Worm (Caenorhabditis elegans) whole organism, L1 larva: Measurements from ENCODE around the gene frpr-3.
A peak's percentile ranks its signal among the peaks of the same experiment; 100 is the strongest.

Source experiments
- C04F5.9 ChIP-seq: sonication (generic microtip); optimal IDR thresholded peaks from 2 replicates; lab custom pipeline; 2016; ENCODE audit warnings: missing genetic modification characterization, missing compliant biosample characterization
- ama-1 ChIP-seq: fragments of 150-350 bp; optimal IDR thresholded peaks from 2 replicates; lab custom pipeline; 2014
- ceh-90 ChIP-seq: sonication (generic microtip); optimal IDR thresholded peaks from 2 replicates; lab custom pipeline; 2016; ENCODE audit warnings: missing genetic modification characterization, missing compliant biosample characterization
- ces-1 ChIP-seq: fragments of 150-350 bp; optimal IDR thresholded peaks from 2 replicates; lab custom pipeline; 2014; ENCODE audit warnings: missing biosample characterization, missing genetic modification reagents, missing genetic modification characterization
- fkh-8 ChIP-seq: sonication (generic microtip); optimal IDR thresholded peaks from 2 replicates; lab custom pipeline; 2016; ENCODE audit warnings: mild to moderate bottlenecking, missing genetic modification characterization, missing compliant biosample characterization
- fos-1 ChIP-seq: fragments of 150-350 bp; optimal IDR thresholded peaks from 2 replicates; lab custom pipeline; 2014; ENCODE audit warnings: missing biosample characterization, missing genetic modification characterization
- mep-1 ChIP-seq: fragments of 150-350 bp; optimal IDR thresholded peaks from 2 replicates; lab custom pipeline; 2014; ENCODE audit warnings: missing biosample characterization, missing genetic modification characterization
- nhr-12 ChIP-seq: sonication (generic microtip); optimal IDR thresholded peaks from 2 replicates; lab custom pipeline; 2017; ENCODE audit warnings: missing biosample characterization, missing genetic modification characterization
- nhr-20 ChIP-seq: sonication (generic microtip); optimal IDR thresholded peaks from 2 replicates; lab custom pipeline; 2016; ENCODE audit warnings: mild to moderate bottlenecking, missing genetic modification characterization, missing compliant biosample characterization
- nhr-237 ChIP-seq: fragments of 150-350 bp; optimal IDR thresholded peaks from 2 replicates; lab custom pipeline; 2014; ENCODE audit warnings: missing biosample characterization, missing genetic modification characterization
- swsn-7 ChIP-seq: sonication (generic microtip); optimal IDR thresholded peaks from 2 replicates; lab custom pipeline; 2016; ENCODE audit warnings: missing genetic modification characterization, missing compliant biosample characterization

DNA sequence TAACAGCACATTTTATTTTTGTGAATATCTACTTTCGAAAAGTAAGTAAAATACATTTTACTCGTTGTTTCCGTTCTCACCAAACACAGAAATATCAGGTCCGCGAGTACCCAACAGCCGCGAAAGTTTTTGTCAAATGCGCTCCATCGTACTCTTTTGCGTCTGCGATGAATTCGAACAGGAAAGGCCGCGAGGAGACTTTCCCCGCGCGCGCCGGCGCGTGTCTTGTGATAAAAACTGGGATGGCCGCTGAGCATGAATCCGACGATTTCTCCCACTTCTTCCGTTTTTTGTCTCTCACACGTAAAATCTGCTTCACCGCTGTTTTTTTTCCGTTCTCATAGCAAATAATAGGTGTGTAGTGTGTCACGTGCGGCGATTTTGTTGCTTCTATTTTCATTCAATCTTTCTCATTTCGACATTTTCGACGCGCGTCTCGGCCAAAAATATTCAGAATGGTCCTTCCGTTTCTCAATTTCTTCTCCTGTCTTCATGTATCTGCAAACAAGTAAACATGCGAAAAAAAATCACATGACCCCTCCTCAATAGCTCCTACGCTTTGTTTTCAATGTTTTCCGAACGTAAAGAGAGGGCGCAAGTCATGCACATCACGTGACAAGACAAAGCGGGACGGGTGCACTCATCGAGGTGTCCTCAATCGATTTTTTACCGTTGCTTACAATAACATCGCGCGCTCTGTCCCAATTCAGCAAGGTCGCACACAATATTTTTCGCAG, 33.2 kb downstream of the frpr-3 start, which contains the start of gene uvs-1:
- peak; percentile 65 for TF ChIP-seq nhr-20 (tag; lab: Kevin White, UChicago)
- TF ChIP-seq ama-1 (lab: Kevin White, UChicago): no peak
- no peak for TF ChIP-seq nhr-237 (tag; lab: Kevin White, UChicago)
- peak; percentile 66 for TF ChIP-seq fkh-8 (tag; lab: Kevin White, UChicago)
- TF ChIP-seq C04F5.9 (tag; lab: Kevin White, UChicago): no peak
- no peak for TF ChIP-seq ceh-90
- no peak for TF ChIP-seq nhr-12 (tag; lab: Kevin White, UChicago)
- TF ChIP-seq ces-1: no peak
- TF ChIP-seq fos-1 (tag; lab: Kevin White, UChicago): no peak
- TF ChIP-seq mep-1 (tag; lab: Kevin White, UChicago): peak; percentile 57
- TF ChIP-seq swsn-7 (tag; lab: Kevin White, UChicago): no peak
